Worm (Caenorhabditis elegans): Measurements from ENCODE around the gene mab-10.

DNA sequence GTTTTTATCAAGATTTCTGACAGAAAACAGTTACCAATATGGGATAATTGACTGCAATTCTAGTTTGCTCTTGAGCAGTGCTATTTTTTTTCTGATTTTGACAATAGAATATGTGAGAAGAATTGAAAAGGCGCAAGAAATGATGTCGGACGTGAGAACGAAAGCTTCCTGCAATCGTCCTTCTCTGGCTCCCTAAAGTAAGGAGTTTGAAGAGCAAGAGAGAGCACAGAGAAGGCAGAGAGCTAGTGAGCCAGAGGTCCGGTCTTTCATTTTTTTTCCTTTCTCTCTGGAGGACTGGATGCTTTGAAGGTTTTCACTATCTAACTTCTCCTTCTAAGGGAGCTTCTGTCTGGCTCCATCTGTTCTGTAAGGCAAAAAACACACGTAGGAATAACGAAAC, 22.3 kb downstream of the mab-10 start:
- TF ChIP-seq lin-39 (tag; optimal IDR thresholded peaks at IDR 0.05) (no peak), mdl-1 (tag; optimal IDR thresholded peaks at IDR 0.05) (peak in 1 of 2 experiments; percentile 19), ceh-82 (tag; optimal IDR thresholded peaks at IDR 0.05) (no peak)

Measured in whole organism, L2 larva.